Fruit fly (Drosophila melanogaster): ENCODE measurements around the gene CG4960.

DNA sequence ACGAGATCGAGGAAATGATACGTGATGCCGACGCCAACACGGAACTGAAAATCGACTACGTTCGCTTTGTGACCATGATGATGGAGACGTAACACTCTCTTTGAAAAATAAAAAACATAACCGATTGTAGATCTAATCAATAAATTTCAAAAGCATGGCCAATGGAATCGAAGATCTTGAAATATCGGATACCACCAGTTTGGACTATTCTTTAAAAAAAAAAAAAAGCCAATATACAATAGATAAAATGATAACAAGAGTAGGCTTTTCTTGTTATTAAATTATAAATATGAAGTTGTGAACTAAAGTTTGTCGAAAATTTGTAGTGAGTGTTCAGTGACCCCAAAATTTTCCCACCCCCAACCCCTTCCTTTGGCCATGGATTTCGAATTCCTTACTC, 24.5 kb upstream of the CG4960 start, which contains the start of the genes Acam and CG17770:
- TF ChIP-seq fkh (GFP tag; optimal IDR thresholded peaks at IDR 0.05) (no peak), CG11762 (GFP tag; optimal IDR thresholded peaks at IDR 0.05; ENCODE audit: insufficient read depth) (no peak), vri (GFP tag; optimal IDR thresholded peaks at IDR 0.05) (no peak), Sox14 (GFP tag; optimal IDR thresholded peaks at IDR 0.05) (no peak), CG15336 (GFP tag; IDR thresholded peaks at IDR 0.05) (no peak), CG31627 (GFP tag; optimal IDR thresholded peaks at IDR 0.05) (no peak), CG34406 (GFP tag; optimal IDR thresholded peaks at IDR 0.05) (no peak), spab (GFP tag; optimal IDR thresholded peaks at IDR 0.05) (no peak), Ets21C (GFP tag; optimal IDR thresholded peaks at IDR 0.05) (no peak), CG3919 (GFP tag; optimal IDR thresholded peaks at IDR 0.05) (no peak), CG8632 (GFP tag; optimal IDR thresholded peaks at IDR 0.05) (no peak), net (GFP tag; optimal IDR thresholded peaks at IDR 0.05) (no peak), CG16779 (tag; optimal IDR thresholded peaks at IDR 0.05) (no peak)

All from whole organism, prepupa.